Worm (Caenorhabditis elegans) whole organism, late embryonic: Measurements from ENCODE around the gene F42A8.1.
A peak's percentile ranks its signal among the peaks of the same experiment; 100 is the strongest.

Experiments
- C08G9.2 ChIP-seq: sonication (generic microtip); optimal IDR thresholded peaks from 2 replicates; lab custom pipeline; 2016; ENCODE audit warnings: mild to moderate bottlenecking, missing genetic modification characterization, moderate library complexity, missing compliant biosample characterization
- K09A11.1 ChIP-seq: sonication (generic microtip); optimal IDR thresholded peaks from 2 replicates; lab custom pipeline; 2017; ENCODE audit warnings: antibody characterized with exemption, mild to moderate bottlenecking, missing genetic modification characterization, missing compliant biosample characterization; ENCODE audit not compliant: insufficient read depth
- Y22D7AL.16 ChIP-seq: sonication (generic microtip); optimal IDR thresholded peaks from 2 replicates; lab custom pipeline; 2016; ENCODE audit warnings: missing genetic modification characterization, missing compliant biosample characterization
- ceh-2 ChIP-seq: sonication (generic microtip); optimal IDR thresholded peaks from 2 replicates; lab custom pipeline; 2016; ENCODE audit warnings: missing genotype, missing genetic modification characterization, missing compliant biosample characterization
- ceh-31 ChIP-seq: sonication (generic microtip); optimal IDR thresholded peaks from 2 replicates; lab custom pipeline; 2016; ENCODE audit warnings: missing genetic modification characterization, missing compliant biosample characterization
- ceh-34 ChIP-seq: sonication (generic microtip); optimal IDR thresholded peaks from 2 replicates; lab custom pipeline; 2016; ENCODE audit warnings: mild to moderate bottlenecking, missing genetic modification characterization, missing compliant biosample characterization
- ceh-48 ChIP-seq: sonication (generic microtip); optimal IDR thresholded peaks from 2 replicates; lab custom pipeline; 2016; ENCODE audit warnings: missing genetic modification characterization, inconsistent platforms, missing compliant biosample characterization
- ceh-6 ChIP-seq: fragments of 200-800 bp; sonication (Bioruptor generic); optimal IDR thresholded peaks from 2 replicates; lab custom pipeline; 2018; ENCODE audit warnings: mild to moderate bottlenecking, missing genetic modification characterization, missing compliant biosample characterization
- ceh-9 ChIP-seq: sonication (generic microtip); optimal IDR thresholded peaks from 2 replicates; lab custom pipeline; 2016; ENCODE audit warnings: mild to moderate bottlenecking, missing genetic modification characterization, inconsistent platforms, missing compliant biosample characterization
- dmd-4 ChIP-seq: sonication (generic microtip); optimal IDR thresholded peaks from 2 replicates; lab custom pipeline; 2016; ENCODE audit warnings: borderline replicate concordance, missing genetic modification characterization, missing compliant biosample characterization
- dve-1 ChIP-seq: sonication (generic microtip); optimal IDR thresholded peaks from 2 replicates; lab custom pipeline; 2017; ENCODE audit warnings: antibody characterized with exemption, mild to moderate bottlenecking, missing genetic modification characterization, missing compliant biosample characterization
- elt-4 ChIP-seq: sonication (generic microtip); optimal IDR thresholded peaks from 2 replicates; lab custom pipeline; 2016; ENCODE audit warnings: missing genetic modification characterization, missing compliant biosample characterization
- eyg-1 ChIP-seq: sonication (generic microtip); optimal IDR thresholded peaks from 2 replicates; lab custom pipeline; 2016; ENCODE audit warnings: missing genotype, missing genetic modification characterization, missing compliant biosample characterization
- fkh-10 ChIP-seq: fragments of 150-350 bp; optimal IDR thresholded peaks from 2 replicates; lab custom pipeline; 2014; ENCODE audit warnings: missing biosample characterization, missing genetic modification reagents, missing genetic modification characterization
- fkh-6 ChIP-seq: sonication (generic microtip); optimal IDR thresholded peaks from 2 replicates; lab custom pipeline; 2016; ENCODE audit warnings: missing genetic modification characterization, missing compliant biosample characterization
- hlh-15 ChIP-seq: sonication (generic microtip); optimal IDR thresholded peaks from 2 replicates; lab custom pipeline; 2016; ENCODE audit warnings: missing genetic modification characterization, missing compliant biosample characterization
- hlh-30 ChIP-seq: sonication (generic microtip); optimal IDR thresholded peaks from 2 replicates; lab custom pipeline; 2017; ENCODE audit warnings: antibody characterized with exemption, missing genetic modification characterization, missing compliant biosample characterization; ENCODE audit not compliant: insufficient read depth
- hlh-6 ChIP-seq: sonication (generic microtip); optimal IDR thresholded peaks from 2 replicates; lab custom pipeline; 2016; ENCODE audit warnings: missing genotype, missing genetic modification characterization, missing compliant biosample characterization
- hlh-8 ChIP-seq: sonication (generic microtip); optimal IDR thresholded peaks from 2 replicates; lab custom pipeline; 2016; ENCODE audit warnings: missing genotype, missing genetic modification characterization, missing compliant biosample characterization
- lim-6 ChIP-seq: sonication (generic microtip); optimal IDR thresholded peaks from 2 replicates; lab custom pipeline; 2016; ENCODE audit warnings: missing genetic modification characterization, missing compliant biosample characterization
- nfya-1 ChIP-seq: sonication (generic microtip); optimal IDR thresholded peaks from 2 replicates; lab custom pipeline; 2017; ENCODE audit warnings: missing genetic modification characterization, mild to moderate bottlenecking, missing compliant biosample characterization, antibody characterized with exemption, moderate library complexity
- nhr-11 ChIP-seq: fragments of 150-350 bp; optimal IDR thresholded peaks from 2 replicates; lab custom pipeline; 2014; ENCODE audit warnings: missing biosample characterization, missing genetic modification characterization
- nhr-232 ChIP-seq: sonication (generic microtip); optimal IDR thresholded peaks from 2 replicates; lab custom pipeline; 2016; ENCODE audit warnings: missing genetic modification characterization, missing compliant biosample characterization
- odd-2 ChIP-seq: sonication (generic microtip); optimal IDR thresholded peaks from 2 replicates; lab custom pipeline; 2017; ENCODE audit warnings: antibody characterized with exemption, mild to moderate bottlenecking, missing genetic modification characterization, missing compliant biosample characterization
- pqm-1 ChIP-seq: sonication (generic microtip); optimal IDR thresholded peaks from 2 replicates; lab custom pipeline; 2016; ENCODE audit warnings: missing genetic modification characterization, missing compliant biosample characterization
- rnt-1 ChIP-seq: sonication (generic microtip); optimal IDR thresholded peaks from 2 replicates; lab custom pipeline; 2016; ENCODE audit warnings: missing genetic modification characterization, missing compliant biosample characterization
- sox-2 ChIP-seq: fragments of 200-800 bp; sonication (Bioruptor generic); IDR thresholded peaks from 2 replicates; pipeline ENCODE4 v1.3.6; 2022; ENCODE audit warnings: missing genetic modification reagents, missing genetic modification characterization, missing compliant biosample characterization
- sox-4 ChIP-seq: sonication (generic microtip); optimal IDR thresholded peaks from 2 replicates; lab custom pipeline; 2017; ENCODE audit warnings: mild to moderate bottlenecking, missing genetic modification characterization, inconsistent platforms, missing compliant biosample characterization
- tbx-2 ChIP-seq: sonication (generic microtip); optimal IDR thresholded peaks from 2 replicates; lab custom pipeline; 2016; ENCODE audit warnings: missing genetic modification characterization, missing compliant biosample characterization
- unc-3 ChIP-seq, 2 experiments: fragments of 200-800 bp in 1 of 2; sonication (Bioruptor generic) in 1 of 2; sonication (generic microtip) in 1 of 2; conservative IDR thresholded peaks in 1 of 2; optimal IDR thresholded peaks in 1 of 2; 2 replicates each; pipeline versions ENCODE4 v1.3.6 to Lab custom; 2016 to 2022; ENCODE audit warnings: missing compliant biosample characterization in 2 of 2, missing genetic modification characterization in 2 of 2, missing genetic modification reagents in 1 of 2
- unc-42 ChIP-seq: sonication (generic microtip); optimal IDR thresholded peaks from 2 replicates; lab custom pipeline; 2016; ENCODE audit warnings: missing genotype, missing genetic modification characterization, missing compliant biosample characterization
- unc-55 ChIP-seq: sonication (generic microtip); optimal IDR thresholded peaks from 2 replicates; lab custom pipeline; 2017; ENCODE audit warnings: missing biosample characterization, missing genetic modification reagents, missing genetic modification characterization

Gene F42A8.1

ce11 chrII:9324824-9325351 lies 21.5 kb downstream of the F42A8.1 start, which contains the start of gene eat-3:
Gene eat-3 (plus strand): TSS chrII:9324874.
- TF ChIP-seq unc-55 (GFP tag; lab: Kevin White, UChicago) (peak; percentile 2), ceh-34 (tag; lab: Kevin White, UChicago) (peak; percentile 41), fkh-10 (GFP tag; lab: Kevin White, UChicago) (no peak)

- no peak for TF ChIP-seq nfya-1 (tag; lab: Kevin White, UChicago)
- no peak for TF ChIP-seq hlh-8 (tag; lab: Kevin White, UChicago)
- no peak for TF ChIP-seq ceh-9 (tag; lab: Kevin White, UChicago)
- no peak for TF ChIP-seq eyg-1 (tag; lab: Kevin White, UChicago)
- no peak for TF ChIP-seq unc-3 (GFP tag; conservative IDR thresholded peaks at IDR 0.05; lab: Robert Waterston, UW)
- TF ChIP-seq unc-3 (tag; optimal IDR thresholded peaks at IDR 0.05; lab: Kevin White, UChicago): no peak
- no peak for TF ChIP-seq hlh-15 (tag; lab: Kevin White, UChicago)
- no peak for TF ChIP-seq ceh-48 (tag; lab: Kevin White, UChicago)
- no peak for TF ChIP-seq ceh-31 (tag; lab: Kevin White, UChicago)
- no peak for TF ChIP-seq hlh-6 (tag; lab: Kevin White, UChicago)
- no peak for TF ChIP-seq nhr-11
Measured at ce11 chrII:9323660-9324059, 22.7 kb downstream of the F42A8.1 start, which contains the start of gene egli-1. Gene egli-1 (plus strand): TSS chrII:9323960.

ce11 chrII:9322870-9323349 lies 23.5 kb downstream of the F42A8.1 start, which contains the start of gene rab-39:
Gene rab-39 (minus strand): TSS chrII:9322920.
- no peak for TF ChIP-seq odd-2 (tag; lab: Kevin White, UChicago)
- TF ChIP-seq nhr-11: no peak
- no peak for TF ChIP-seq ceh-34 (tag; lab: Kevin White, UChicago)
- TF ChIP-seq ceh-6: no peak
- no peak for TF ChIP-seq fkh-6 (tag; lab: Kevin White, UChicago)
- TF ChIP-seq dve-1 (tag; lab: Kevin White, UChicago): no peak
- no peak for TF ChIP-seq lim-6
- TF ChIP-seq C08G9.2 (tag; lab: Kevin White, UChicago): no peak
- peak; percentile 3 for TF ChIP-seq ceh-48 (tag; lab: Kevin White, UChicago)
- no peak for TF ChIP-seq Y22D7AL.16 (tag; lab: Kevin White, UChicago)
- no peak for TF ChIP-seq ceh-2 (tag; lab: Kevin White, UChicago)
- TF ChIP-seq unc-42 (tag; lab: Kevin White, UChicago): peak; percentile 53
- TF ChIP-seq sox-4 (tag; lab: Kevin White, UChicago): no peak
- no peak for TF ChIP-seq pqm-1

ce11 chrII:9319058-9319915 lies 27.1 kb downstream of the F42A8.1 start, which contains the start of the genes csa-1 and wdfy-2:
Gene csa-1 (minus strand): TSS chrII:9319726.
Gene wdfy-2 (plus strand): TSS chrII:9319865.
- TF ChIP-seq rnt-1 (tag; lab: Kevin White, UChicago): no peak
- TF ChIP-seq unc-3 (GFP tag; conservative IDR thresholded peaks at IDR 0.05; lab: Robert Waterston, UW): no peak
- no peak for TF ChIP-seq unc-3 (tag; optimal IDR thresholded peaks at IDR 0.05; lab: Kevin White, UChicago)
- TF ChIP-seq K09A11.1 (tag; lab: Kevin White, UChicago): no peak
- TF ChIP-seq unc-42 (tag; lab: Kevin White, UChicago): no peak
- TF ChIP-seq dve-1 (tag; lab: Kevin White, UChicago): no peak
- peak; percentile 19 for TF ChIP-seq ceh-2 (tag; lab: Kevin White, UChicago)
- TF ChIP-seq C08G9.2 (tag; lab: Kevin White, UChicago): peak; percentile 39
- TF ChIP-seq ceh-31 (tag; lab: Kevin White, UChicago): peak; percentile 26
- TF ChIP-seq pqm-1: no peak
- TF ChIP-seq dmd-4 (tag; lab: Kevin White, UChicago): no peak

ce11 chrII:9316801-9317200 lies 29.6 kb downstream of the F42A8.1 start:
- TF ChIP-seq hlh-30 (tag; lab: Kevin White, UChicago) (peak; percentile 19), nhr-232 (tag; lab: Kevin White, UChicago) (no peak), ceh-31 (tag; lab: Kevin White, UChicago) (peak; percentile 1), elt-4 (tag; lab: Kevin White, UChicago) (no peak), sox-2 (no peak), tbx-2 (tag; lab: Kevin White, UChicago) (peak; percentile 32)
